Fruit fly (Drosophila melanogaster) whole organism, wandering third instar larva: ENCODE measurements around the gene Pdfr.

Experiments
- Abd-B ChIP-seq: fragments of >200 bp; optimal IDR thresholded peaks from 2 replicates; lab custom pipeline; 2017; ENCODE audit warnings: missing biosample characterization, missing genetic modification characterization
- CG32264 ChIP-seq: fragments of 200-800 bp; sonication (Bioruptor generic); optimal IDR thresholded peaks from 2 replicates; lab custom pipeline; 2016; ENCODE audit warnings: missing biosample characterization, missing genetic modification characterization
- CG9705 ChIP-seq: fragments of 200-800 bp; sonication (Bioruptor generic); optimal IDR thresholded peaks from 2 replicates; lab custom pipeline; 2018; ENCODE audit warnings: missing biosample characterization, mild to moderate bottlenecking, missing genetic modification characterization
- CrebA ChIP-seq: fragments of 200-800 bp; sonication (Bioruptor generic); optimal IDR thresholded peaks from 2 replicates; lab custom pipeline; 2016; ENCODE audit warnings: missing biosample characterization, mild to moderate bottlenecking, missing genetic modification characterization, borderline replicate concordance
- Dfd ChIP-seq: fragments of >200 bp; optimal IDR thresholded peaks from 2 replicates; lab custom pipeline; 2017; ENCODE audit warnings: missing biosample characterization, missing genetic modification characterization
- Dif ChIP-seq: fragments of 200-275, 200-300 bp; sonication (Bioruptor generic); optimal IDR thresholded peaks from 2 replicates; lab custom pipeline; 2018; ENCODE audit warnings: missing biosample characterization, missing genetic modification characterization; ENCODE audit not compliant: partially characterized antibody
- GATAd ChIP-seq: sonication (Bioruptor generic); optimal IDR thresholded peaks from 2 replicates; lab custom pipeline; 2016; ENCODE audit warnings: missing biosample characterization, missing genetic modification characterization
- HLH106 ChIP-seq: fragments of 200-800 bp; optimal IDR thresholded peaks from 3 replicates; lab custom pipeline; 2019; ENCODE audit warnings: missing biosample characterization, mild to moderate bottlenecking, missing genetic modification characterization, moderate library complexity
- Hnf4 ChIP-seq: fragments of 200-800 bp; sonication (Bioruptor generic); optimal IDR thresholded peaks from 2 replicates; lab custom pipeline; 2016; ENCODE audit warnings: missing biosample characterization, mild to moderate bottlenecking, missing genetic modification characterization
- Hr78 ChIP-seq: fragments of >200 bp; optimal IDR thresholded peaks from 2 replicates; lab custom pipeline; 2017; ENCODE audit warnings: missing biosample characterization, missing genetic modification characterization
- Hr83 ChIP-seq: fragments of 200-300 bp; sonication (Bioruptor generic); optimal IDR thresholded peaks from 2 replicates; lab custom pipeline; 2016; ENCODE audit warnings: missing biosample characterization, mild to moderate bottlenecking, missing genetic modification characterization, moderate library complexity; ENCODE audit not compliant: poor library complexity, severe bottlenecking
- Jra ChIP-seq: sonication (Bioruptor generic); optimal IDR thresholded peaks from 2 replicates; lab custom pipeline; 2016; ENCODE audit warnings: missing biosample characterization, missing genetic modification characterization
- Mio ChIP-seq: sonication (Bioruptor generic); optimal IDR thresholded peaks from 2 replicates; lab custom pipeline; 2016; ENCODE audit warnings: missing biosample characterization, missing genetic modification characterization
- Myc ChIP-seq: fragments of >200 bp; optimal IDR thresholded peaks from 2 replicates; lab custom pipeline; 2017
- N ChIP-seq: fragments of >200 bp; optimal IDR thresholded peaks from 2 replicates; lab custom pipeline; 2018; ENCODE audit warnings: missing biosample characterization, missing external identifiers, missing genetic modification characterization
- OdsH ChIP-seq: fragments of 200-800 bp; sonication (Bioruptor generic); optimal IDR thresholded peaks from 2 replicates; lab custom pipeline; 2016; ENCODE audit warnings: missing biosample characterization, mild to moderate bottlenecking, missing genetic modification characterization
- Rel ChIP-seq, 2 experiments: fragments of 200-800 bp; sonication (Bioruptor generic) in 1 of 2; optimal IDR thresholded peaks; 2 replicates in 1 of 2; 3 replicates in 1 of 2; lab custom pipeline; 2016 to 2019; ENCODE audit warnings: mild to moderate bottlenecking in 2 of 2, missing biosample characterization in 2 of 2, missing genetic modification characterization in 2 of 2, moderate library complexity in 1 of 2
- Sp1 ChIP-seq: fragments of 200-800 bp; sonication (Bioruptor generic); optimal IDR thresholded peaks from 3 replicates; lab custom pipeline; 2019; ENCODE audit warnings: missing biosample characterization, mild to moderate bottlenecking, missing genetic modification characterization, moderate library complexity
- Vsx2 ChIP-seq: fragments of 200-300, 225-300 bp; sonication (Bioruptor generic); optimal IDR thresholded peaks from 2 replicates; lab custom pipeline; 2018; ENCODE audit warnings: missing biosample characterization, missing genetic modification characterization; ENCODE audit not compliant: partially characterized antibody
- br ChIP-seq: fragments of 200-800 bp; sonication (Bioruptor generic); optimal IDR thresholded peaks from 2 replicates; lab custom pipeline; 2016; ENCODE audit warnings: missing biosample characterization, missing genetic modification characterization
- brk ChIP-seq: fragments of 200-800 bp; sonication (Bioruptor generic); optimal IDR thresholded peaks from 2 replicates; lab custom pipeline; 2016; ENCODE audit warnings: missing biosample characterization, mild to moderate bottlenecking, missing genetic modification characterization
- dl ChIP-seq, 2 experiments: fragments of 175-275, 200-275 bp in 1 of 2; fragments of 200-275 bp in 1 of 2; sonication (Bioruptor generic); optimal IDR thresholded peaks; lab custom pipeline; 2018; ENCODE audit warnings: mild to moderate bottlenecking in 2 of 2, missing biosample characterization in 2 of 2, missing genetic modification characterization in 2 of 2, moderate library complexity in 2 of 2; ENCODE audit not compliant: partially characterized antibody in 2 of 2, insufficient read depth in 1 of 2
- dmrt93B ChIP-seq: fragments of 200-800 bp; sonication (Bioruptor generic); optimal IDR thresholded peaks from 2 replicates; lab custom pipeline; 2018; ENCODE audit warnings: missing biosample characterization, mild to moderate bottlenecking, missing genetic modification characterization
- dsf ChIP-seq: sonication (Bioruptor generic); optimal IDR thresholded peaks from 2 replicates; lab custom pipeline; 2016; ENCODE audit warnings: missing biosample characterization, missing genetic modification characterization, borderline replicate concordance
- ey ChIP-seq: fragments of 200-800 bp; sonication (Bioruptor generic); optimal IDR thresholded peaks from 2 replicates; lab custom pipeline; 2016; ENCODE audit warnings: missing biosample characterization, missing genetic modification characterization
- foxo ChIP-seq, 2 experiments: fragments of 200-800 bp; sonication (Bioruptor generic); optimal IDR thresholded peaks; 2 replicates in 1 of 2; 3 replicates in 1 of 2; lab custom pipeline; 2016 to 2017; ENCODE audit warnings: missing biosample characterization in 2 of 2, missing genetic modification characterization in 2 of 2
- fru ChIP-seq: fragments of 200-800 bp; sonication (Bioruptor generic); optimal IDR thresholded peaks from 3 replicates; lab custom pipeline; 2016; ENCODE audit warnings: missing biosample characterization, mild to moderate bottlenecking, missing genetic modification characterization
- h ChIP-seq: fragments of 200-800 bp; sonication (Bioruptor generic); optimal IDR thresholded peaks from 3 replicates; lab custom pipeline; 2016; ENCODE audit warnings: missing biosample characterization, mild to moderate bottlenecking, missing genetic modification characterization
- jim ChIP-seq: fragments of 175-275, 200-325 bp; sonication (Bioruptor generic); optimal IDR thresholded peaks from 2 replicates; lab custom pipeline; 2016; ENCODE audit warnings: missing biosample characterization, mild to moderate bottlenecking, missing genetic modification characterization
- lola ChIP-seq: fragments of >200 bp; optimal IDR thresholded peaks from 2 replicates; lab custom pipeline; 2017; ENCODE audit warnings: missing biosample characterization, missing genetic modification characterization
- pan ChIP-seq: fragments of >200 bp; optimal IDR thresholded peaks from 2 replicates; lab custom pipeline; 2017
- psq ChIP-seq: fragments of 200-800 bp; sonication (Bioruptor generic); optimal IDR thresholded peaks from 3 replicates; lab custom pipeline; 2017; ENCODE audit warnings: missing biosample characterization, mild to moderate bottlenecking, missing genetic modification characterization, moderate library complexity
- rgr ChIP-seq: fragments of 200-800 bp; sonication (Bioruptor generic); optimal IDR thresholded peaks from 3 replicates; lab custom pipeline; 2016; ENCODE audit warnings: missing biosample characterization, mild to moderate bottlenecking, missing genetic modification characterization
- sage ChIP-seq: fragments of 200-800 bp; sonication (Bioruptor generic); optimal IDR thresholded peaks from 2 replicates; lab custom pipeline; 2016; ENCODE audit warnings: missing biosample characterization, mild to moderate bottlenecking, missing genetic modification characterization
- sv ChIP-seq: fragments of 200-800 bp; sonication (Bioruptor generic); optimal IDR thresholded peaks from 3 replicates; lab custom pipeline; 2016; ENCODE audit warnings: missing biosample characterization, missing genetic modification characterization
- tai ChIP-seq: sonication (Bioruptor generic); optimal IDR thresholded peaks from 2 replicates; lab custom pipeline; 2016; ENCODE audit warnings: missing biosample characterization, missing genetic modification characterization
- usp ChIP-seq: fragments of >200 bp; optimal IDR thresholded peaks from 2 replicates; lab custom pipeline; 2017; ENCODE audit warnings: missing biosample characterization, missing genetic modification characterization
- woc ChIP-seq: sonication (Bioruptor generic); optimal IDR thresholded peaks from 2 replicates; lab custom pipeline; 2016; ENCODE audit warnings: missing biosample characterization, mild to moderate bottlenecking, missing genetic modification characterization

Pdfr gene

DNA sequence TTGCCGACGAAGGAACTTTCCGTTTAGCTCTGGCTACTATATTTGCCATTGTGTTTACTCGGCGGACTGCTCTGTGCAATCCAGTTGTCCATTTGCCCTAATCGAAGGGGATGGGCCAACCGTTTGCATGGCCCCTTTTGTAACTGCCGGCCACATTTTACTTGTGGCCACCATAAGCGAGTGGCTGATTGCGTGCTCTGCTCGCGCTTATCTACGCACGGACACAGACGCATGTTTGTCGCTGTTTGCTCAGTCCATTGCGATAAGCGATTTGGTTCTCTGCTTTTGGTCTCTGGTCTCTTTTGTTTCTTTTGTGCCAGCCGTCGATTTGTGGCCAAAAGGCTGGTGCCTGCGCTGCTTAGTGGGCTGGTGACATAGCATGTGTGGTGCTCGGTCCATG is 38.6 kb downstream of the Pdfr start:
- no peak for TF ChIP-seq Abd-B (GFP tag; lab: Kevin White, UChicago)
- no peak for TF ChIP-seq Mio
- TF ChIP-seq jim (GFP tag; lab: Kevin White, UChicago): no peak
- no peak for TF ChIP-seq br
- TF ChIP-seq ey (GFP tag; lab: Kevin White, UChicago): no peak
- no peak for TF ChIP-seq CrebA (GFP tag; lab: Kevin White, UChicago)
- TF ChIP-seq Jra (GFP tag; lab: Kevin White, UChicago): no peak
- TF ChIP-seq dl (GFP tag; optimal IDR thresholded peaks at IDR 0.05; lab: Kevin White, UChicago; ENCODE audit: insufficient read depth in 1 of 2, partially characterized antibody in 2 of 2): no peak
- no peak for TF ChIP-seq pan
- TF ChIP-seq sage (GFP tag; lab: Kevin White, UChicago): no peak
- TF ChIP-seq Dif (GFP tag; lab: Kevin White, UChicago): no peak
- no peak for TF ChIP-seq Sp1 (GFP tag; lab: Kevin White, UChicago)
- TF ChIP-seq lola (GFP tag; lab: Kevin White, UChicago): no peak

DNA sequence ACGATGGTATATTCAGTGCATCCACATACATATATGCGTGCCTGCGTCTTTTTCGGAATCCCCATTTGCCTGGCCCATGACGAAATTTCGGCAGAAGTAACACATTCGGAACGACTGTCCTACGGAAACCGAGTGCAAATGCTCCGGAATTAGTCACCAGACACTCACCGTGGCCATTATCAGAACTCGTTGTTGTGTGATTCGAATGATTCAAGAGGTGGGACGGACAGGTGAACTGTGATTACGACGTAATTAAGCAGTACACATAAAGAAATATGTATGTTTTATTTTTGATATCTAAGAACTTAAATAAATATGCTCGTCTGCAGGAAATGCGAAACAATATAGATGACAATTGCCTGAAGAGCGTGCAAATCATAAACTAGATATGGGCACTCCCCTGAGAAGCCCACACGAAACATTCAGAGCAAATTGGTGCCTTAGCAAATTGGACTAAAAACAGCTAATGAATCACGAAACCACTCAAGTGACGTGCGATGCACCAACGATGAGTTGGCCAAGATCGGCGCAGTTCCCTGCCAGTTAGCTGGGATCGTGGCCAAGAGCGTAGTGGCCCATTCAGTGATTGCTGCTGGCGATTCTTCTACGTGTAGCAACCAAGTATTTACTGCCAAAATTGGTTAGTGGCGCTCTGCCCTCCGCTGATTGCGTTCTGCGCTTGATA is 39.5 kb downstream of the Pdfr start:
- TF ChIP-seq h (peak; percentile 46), Mio (no peak), jim (GFP tag; lab: Kevin White, UChicago) (no peak), N (GFP tag; lab: Kevin White, UChicago) (no peak), Vsx2 (GFP tag; lab: Kevin White, UChicago) (no peak), usp (no peak), Jra (GFP tag; lab: Kevin White, UChicago) (peak; percentile 21), Hr78 (GFP tag; lab: Kevin White, UChicago) (no peak), OdsH (GFP tag; lab: Kevin White, UChicago) (peak; percentile 11), dl (GFP tag; optimal IDR thresholded peaks at IDR 0.05; lab: Kevin White, UChicago; ENCODE audit: insufficient read depth in 1 of 2, partially characterized antibody in 2 of 2) (no peak), rgr (GFP tag; lab: Kevin White, UChicago) (peak; percentile 46), foxo (GFP tag; optimal IDR thresholded peaks at IDR 0.05; lab: Kevin White, UChicago) (peak in 1 of 2 experiments; percentile 64), HLH106 (tag; lab: Kevin White, UChicago) (peak; percentile 44), sage (GFP tag; lab: Kevin White, UChicago) (no peak), woc (GFP tag; lab: Kevin White, UChicago) (no peak), dmrt93B (GFP tag; lab: Kevin White, UChicago) (peak; percentile 34), CG32264 (GFP tag; lab: Kevin White, UChicago) (no peak), dsf (GFP tag; lab: Kevin White, UChicago) (no peak), tai (no peak), br (peak; percentile 43), Myc (lab: Kevin White, UChicago) (no peak), psq (GFP tag; lab: Kevin White, UChicago) (peak; percentile 29), sv (GFP tag; lab: Kevin White, UChicago) (no peak), pan (no peak), lola (GFP tag; lab: Kevin White, UChicago) (no peak), Rel (GFP tag; optimal IDR thresholded peaks at IDR 0.05; lab: Kevin White, UChicago) (no peak), Rel (tag; optimal IDR thresholded peaks at IDR 0.05; lab: Kevin White, UChicago) (peak; percentile 75), Sp1 (GFP tag; lab: Kevin White, UChicago) (peak; percentile 56), brk (GFP tag; lab: Kevin White, UChicago) (no peak), ey (GFP tag; lab: Kevin White, UChicago) (peak; percentile 60), Hnf4 (GFP tag; lab: Kevin White, UChicago) (no peak), CrebA (GFP tag; lab: Kevin White, UChicago) (no peak), GATAd (GFP tag; lab: Kevin White, UChicago) (no peak), Abd-B (GFP tag; lab: Kevin White, UChicago) (no peak), CG9705 (GFP tag; lab: Kevin White, UChicago) (no peak), Dfd (no peak), fru (GFP tag; lab: Kevin White, UChicago) (peak; percentile 67), Dif (GFP tag; lab: Kevin White, UChicago) (no peak), Hr83 (GFP tag; lab: Kevin White, UChicago) (no peak)
